Worm (Caenorhabditis elegans) whole organism, L4 larva: Measurements from ENCODE around the gene ipla-2.
A peak's percentile ranks its signal among the peaks of the same experiment; 100 is the strongest.

Source experiments
- D1046.2 ChIP-seq: fragments of 200-800 bp; sonication (Bioruptor generic); IDR thresholded peaks from 2 replicates; pipeline ENCODE4 v1.3.6; 2022; ENCODE audit warnings: missing genetic modification characterization, missing compliant biosample characterization
- F37D6.2 ChIP-seq: sonication (generic microtip); optimal IDR thresholded peaks from 2 replicates; lab custom pipeline; 2016; ENCODE audit warnings: mild to moderate bottlenecking, missing genetic modification characterization, missing compliant biosample characterization
- F44E2.7 ChIP-seq: fragments of 200-800 bp; sonication (Bioruptor generic); IDR thresholded peaks from 2 replicates; pipeline ENCODE4 v2.1.2; 2022; ENCODE audit warnings: missing genetic modification characterization, missing compliant biosample characterization
- R02D3.7 ChIP-seq: fragments of 150-350 bp; sonication (generic microtip); optimal IDR thresholded peaks from 3 replicates; lab custom pipeline; 2014; ENCODE audit warnings: missing biosample characterization, missing genetic modification characterization
- T26A8.4 ChIP-seq: fragments of 200-800 bp; sonication (Bioruptor generic); IDR thresholded peaks from 2 replicates; pipeline ENCODE4 v1.3.6; 2022; ENCODE audit warnings: missing genetic modification characterization, missing compliant biosample characterization
- Y105C5A.15 ChIP-seq: fragments of 200-800 bp; sonication (Bioruptor generic); IDR thresholded peaks from 2 replicates; pipeline ENCODE4 v1.3.6; 2022; ENCODE audit warnings: missing genetic modification characterization, missing compliant biosample characterization
- Y48G9A.11 ChIP-seq: fragments of 200-800 bp; sonication (Bioruptor generic); IDR thresholded peaks from 2 replicates; pipeline ENCODE4 v1.3.6; 2022; ENCODE audit warnings: missing genetic modification reagents, missing genetic modification characterization, missing compliant biosample characterization
- Y75B8A.6 ChIP-seq: fragments of 200-800 bp; sonication (Bioruptor generic); IDR thresholded peaks from 2 replicates; pipeline ENCODE4 v1.3.6; 2022; ENCODE audit warnings: missing genetic modification reagents, missing genetic modification characterization, missing compliant biosample characterization
- aly-2 ChIP-seq: sonication (generic microtip); optimal IDR thresholded peaks from 2 replicates; lab custom pipeline; 2018; ENCODE audit warnings: missing biosample characterization, missing genetic modification characterization
- arid-1 ChIP-seq: fragments of 200-800 bp; sonication (Bioruptor generic); conservative IDR thresholded peaks from 2 replicates; pipeline ENCODE4 v1.3.6; 2022; ENCODE audit warnings: missing genetic modification reagents, missing genetic modification characterization, missing compliant biosample characterization
- ceh-28 ChIP-seq: fragments of 150-350 bp; optimal IDR thresholded peaks from 2 replicates; lab custom pipeline; 2014; ENCODE audit warnings: missing biosample characterization, missing genetic modification reagents, missing genetic modification characterization
- ceh-32 ChIP-seq: sonication (generic microtip); optimal IDR thresholded peaks from 2 replicates; lab custom pipeline; 2016; ENCODE audit warnings: mild to moderate bottlenecking, missing genetic modification characterization, missing compliant biosample characterization; ENCODE audit not compliant: poor library complexity
- ceh-44 ChIP-seq: fragments of 200-800 bp; sonication (Bioruptor generic); IDR thresholded peaks from 2 replicates; pipeline ENCODE4 v1.3.6; 2022; ENCODE audit warnings: missing genetic modification reagents, missing genetic modification characterization, missing compliant biosample characterization
- ceh-62 ChIP-seq: sonication (generic microtip); optimal IDR thresholded peaks from 2 replicates; lab custom pipeline; 2017; ENCODE audit warnings: missing biosample characterization, missing genetic modification characterization
- ces-1 ChIP-seq: fragments of 150-350 bp; sonication (generic microtip); optimal IDR thresholded peaks from 4 replicates; lab custom pipeline; 2014; ENCODE audit warnings: missing biosample characterization, missing genetic modification reagents, missing genetic modification characterization
- cey-2 ChIP-seq: sonication (generic microtip); optimal IDR thresholded peaks from 3 replicates; lab custom pipeline; 2017; ENCODE audit warnings: missing genetic modification characterization, mild to moderate bottlenecking, missing compliant biosample characterization, antibody characterized with exemption, borderline replicate concordance; ENCODE audit not compliant: insufficient read depth
- ctbp-1 ChIP-seq: fragments of 200-800 bp; sonication (Bioruptor generic); IDR thresholded peaks from 2 replicates; pipeline ENCODE4 v1.3.6; 2022; ENCODE audit warnings: missing genetic modification reagents, missing genetic modification characterization, missing compliant biosample characterization
- daf-16 ChIP-seq, 3 experiments: sonication (generic microtip); optimal IDR thresholded peaks; 2 replicates each; lab custom pipeline; 2016 to 2017; ENCODE audit warnings: missing genetic modification characterization in 3 of 3, missing genetic modification reagents in 3 of 3, mild to moderate bottlenecking in 2 of 3, missing compliant biosample characterization in 2 of 3, missing biosample characterization in 1 of 3, moderate library complexity in 1 of 3
- daf-8 ChIP-seq: fragments of 200-800 bp; sonication (Bioruptor generic); IDR thresholded peaks from 2 replicates; pipeline ENCODE4 v1.3.6; 2022; ENCODE audit warnings: missing genetic modification characterization, missing compliant biosample characterization
- dmd-8 ChIP-seq: fragments of 200-800 bp; sonication (Bioruptor generic); IDR thresholded peaks from 2 replicates; pipeline ENCODE4 v1.3.6; 2022; ENCODE audit warnings: missing genetic modification characterization, missing compliant biosample characterization
- dve-1 ChIP-seq: sonication (generic microtip); optimal IDR thresholded peaks from 2 replicates; lab custom pipeline; 2017; ENCODE audit warnings: antibody characterized with exemption, mild to moderate bottlenecking, missing genetic modification characterization, missing compliant biosample characterization; ENCODE audit not compliant: insufficient read depth
- egl-27 ChIP-seq: sonication (generic microtip); optimal IDR thresholded peaks from 3 replicates; lab custom pipeline; 2017; ENCODE audit warnings: missing biosample characterization, missing genetic modification reagents, missing genetic modification characterization
- egl-43 ChIP-seq: fragments of 200-800 bp; sonication (Bioruptor generic); IDR thresholded peaks from 2 replicates; pipeline ENCODE4 v1.3.6; 2022; ENCODE audit warnings: missing genetic modification reagents, missing genetic modification characterization, missing compliant biosample characterization
- fkh-10 ChIP-seq: fragments of 150-350 bp; optimal IDR thresholded peaks from 2 replicates; lab custom pipeline; 2014; ENCODE audit warnings: missing biosample characterization, missing genetic modification reagents, missing genetic modification characterization
- fos-1 ChIP-seq: fragments of 150-350 bp; optimal IDR thresholded peaks from 2 replicates; lab custom pipeline; 2014; ENCODE audit warnings: missing biosample characterization, missing genetic modification characterization
- gei-8 ChIP-seq: fragments of 200-800 bp; sonication (Bioruptor generic); optimal IDR thresholded peaks from 2 replicates; lab custom pipeline; 2018; ENCODE audit warnings: mild to moderate bottlenecking, missing genetic modification characterization, missing compliant biosample characterization
- hlh-11 ChIP-seq: fragments of 200-800 bp; sonication (Bioruptor generic); optimal IDR thresholded peaks from 2 replicates; lab custom pipeline; 2018; ENCODE audit warnings: mild to moderate bottlenecking, missing genetic modification characterization, missing compliant biosample characterization
- hlh-30 ChIP-seq: sonication (generic microtip); optimal IDR thresholded peaks from 2 replicates; lab custom pipeline; 2017; ENCODE audit warnings: antibody characterized with exemption, mild to moderate bottlenecking, missing genetic modification characterization, missing compliant biosample characterization; ENCODE audit not compliant: insufficient read depth
- lim-7 ChIP-seq: fragments of 200-800 bp; sonication (Bioruptor generic); IDR thresholded peaks from 2 replicates; pipeline ENCODE4 v1.3.6; 2022; ENCODE audit warnings: missing genetic modification characterization, missing compliant biosample characterization
- lin-1 ChIP-seq: fragments of 200-800 bp; sonication (Bioruptor generic); IDR thresholded peaks from 2 replicates; pipeline ENCODE4 v1.3.6; 2022; ENCODE audit warnings: missing genetic modification reagents, missing genetic modification characterization, missing compliant biosample characterization
- lin-13 ChIP-seq: fragments of 150-350 bp; optimal IDR thresholded peaks from 2 replicates; lab custom pipeline; 2014; ENCODE audit warnings: missing biosample characterization, missing genetic modification reagents, missing genetic modification characterization
- lin-29 ChIP-seq: fragments of 200-800 bp; sonication (Bioruptor generic); IDR thresholded peaks from 2 replicates; pipeline ENCODE4 v1.3.6; 2022; ENCODE audit warnings: missing genetic modification reagents, missing genetic modification characterization, missing compliant biosample characterization
- lin-39 ChIP-seq: fragments of 150-350 bp; optimal IDR thresholded peaks from 2 replicates; lab custom pipeline; 2014; ENCODE audit warnings: missing biosample characterization, missing genetic modification reagents, missing genetic modification characterization
- madf-5 ChIP-seq, 2 experiments: fragments of 200-800 bp; sonication (Bioruptor generic); IDR thresholded peaks; 2 replicates each; pipeline ENCODE4 v1.3.6; 2022; ENCODE audit warnings: missing compliant biosample characterization in 2 of 2, missing genetic modification characterization in 2 of 2
- madf-9 ChIP-seq: fragments of 200-800 bp; sonication (Bioruptor generic); conservative IDR thresholded peaks from 2 replicates; pipeline ENCODE4 v1.3.6; 2022; ENCODE audit warnings: missing genetic modification reagents, missing genetic modification characterization, missing compliant biosample characterization
- mdt-29 ChIP-seq: fragments of 200-800 bp; sonication (Bioruptor generic); IDR thresholded peaks from 2 replicates; pipeline ENCODE4 v1.3.6; 2022; ENCODE audit warnings: missing genetic modification reagents, missing genetic modification characterization, missing compliant biosample characterization
- mxl-2 ChIP-seq: fragments of 200-800 bp; sonication (Bioruptor generic); conservative IDR thresholded peaks from 2 replicates; pipeline ENCODE4 v1.3.6; 2022; ENCODE audit warnings: missing genetic modification reagents, missing genetic modification characterization, missing compliant biosample characterization
- nhr-102 ChIP-seq: sonication (generic microtip); optimal IDR thresholded peaks from 2 replicates; lab custom pipeline; 2016; ENCODE audit warnings: mild to moderate bottlenecking, missing genetic modification characterization, moderate library complexity, missing compliant biosample characterization
- nhr-11 ChIP-seq: fragments of 150-350 bp; optimal IDR thresholded peaks from 2 replicates; lab custom pipeline; 2014; ENCODE audit warnings: missing biosample characterization, missing genetic modification characterization
- nhr-237 ChIP-seq: sonication (generic microtip); optimal IDR thresholded peaks from 2 replicates; lab custom pipeline; 2017; ENCODE audit warnings: missing biosample characterization, missing genetic modification characterization
- rbr-2 ChIP-seq: sonication (generic microtip); optimal IDR thresholded peaks from 2 replicates; lab custom pipeline; 2016; ENCODE audit warnings: missing genotype, missing genetic modification characterization, missing compliant biosample characterization
- set-16 ChIP-seq: fragments of 200-800 bp; sonication (Bioruptor generic); IDR thresholded peaks from 2 replicates; pipeline ENCODE4 v1.3.6; 2022; ENCODE audit warnings: missing genetic modification reagents, missing genetic modification characterization, missing compliant biosample characterization
- skn-1 ChIP-seq: fragments of 150-350 bp; optimal IDR thresholded peaks from 2 replicates; lab custom pipeline; 2014; ENCODE audit warnings: missing biosample characterization, missing genetic modification characterization
- snpc-1.2 ChIP-seq: fragments of 200-800 bp; sonication (Bioruptor generic); IDR thresholded peaks from 2 replicates; pipeline ENCODE4 v1.3.6; 2022; ENCODE audit warnings: missing genetic modification reagents, missing genetic modification characterization, missing compliant biosample characterization
- tag-97 ChIP-seq: fragments of 200-800 bp; sonication (Bioruptor generic); IDR thresholded peaks from 2 replicates; pipeline ENCODE4 v1.3.6; 2022; ENCODE audit warnings: missing genetic modification characterization, missing compliant biosample characterization
- tra-1 ChIP-seq: fragments of 200-800 bp; sonication (Bioruptor generic); IDR thresholded peaks from 2 replicates; pipeline ENCODE4 v1.3.6; 2022; ENCODE audit warnings: missing genetic modification reagents, missing genetic modification characterization, missing compliant biosample characterization
- unc-130 ChIP-seq: sonication (generic microtip); optimal IDR thresholded peaks from 2 replicates; lab custom pipeline; 2016; ENCODE audit warnings: missing genetic modification reagents, missing genetic modification characterization, missing compliant biosample characterization
- unc-39 ChIP-seq: sonication (generic microtip); optimal IDR thresholded peaks from 2 replicates; lab custom pipeline; 2017; ENCODE audit warnings: missing biosample characterization, missing genetic modification characterization
- zfp-2 ChIP-seq: sonication (generic microtip); optimal IDR thresholded peaks from 2 replicates; lab custom pipeline; 2016; ENCODE audit warnings: mild to moderate bottlenecking, missing genetic modification characterization, missing compliant biosample characterization
- ztf-11 ChIP-seq: fragments of 150-350 bp; optimal IDR thresholded peaks from 2 replicates; lab custom pipeline; 2014; ENCODE audit warnings: missing biosample characterization, missing genetic modification characterization
- ztf-7 ChIP-seq: fragments of 150-350 bp; optimal IDR thresholded peaks from 2 replicates; lab custom pipeline; 2014; ENCODE audit warnings: missing biosample characterization, missing genetic modification characterization

The ipla-2 gene

DNA sequence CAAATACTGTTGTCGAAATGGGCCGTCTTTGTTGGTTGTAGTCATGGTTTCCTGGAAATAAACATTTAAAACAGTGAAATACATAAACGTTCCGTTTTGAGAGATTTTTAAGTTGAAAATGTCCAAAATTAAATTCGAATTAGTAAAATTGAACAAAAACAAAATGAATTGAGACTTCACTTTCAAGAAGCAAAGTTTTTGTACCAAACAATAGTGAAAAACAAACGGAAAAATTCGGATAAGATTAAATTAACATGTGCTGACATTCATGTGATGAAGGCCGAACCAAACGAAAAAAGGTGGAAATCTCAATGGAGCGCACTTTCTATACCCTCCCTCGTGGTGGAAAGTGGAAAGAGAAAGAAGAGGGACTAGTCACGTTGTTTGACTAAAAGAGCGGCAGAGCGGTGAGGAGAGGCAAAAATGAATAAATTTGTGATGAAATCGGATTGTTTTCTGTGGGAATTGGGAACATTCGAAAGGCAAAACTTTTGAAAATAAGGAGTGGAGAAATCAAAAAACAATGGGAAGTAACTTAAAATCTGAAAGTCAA is at the start of gene ipla-2:
TSS of gene ipla-2 (minus strand) at position 51 of the 553 bp plus-strand sequence.
- TF ChIP-seq D1046.2 (GFP tag; lab: Robert Waterston, UW): no peak
- TF ChIP-seq madf-9 (GFP tag; lab: Robert Waterston, UW): 0 out of 2 replicates have a peak, but pooled peaks have one; percentile 38
- peak; percentile 82 for TF ChIP-seq hlh-11
- TF ChIP-seq daf-16 (GFP tag; optimal IDR thresholded peaks at IDR 0.05; lab: Kevin White, UChicago): no peak
- TF ChIP-seq daf-16 (tag; optimal IDR thresholded peaks at IDR 0.05; lab: Kevin White, UChicago): peak; percentile 34
- no peak for TF ChIP-seq unc-130
- no peak for TF ChIP-seq madf-5 (GFP tag; IDR thresholded peaks at IDR 0.05; lab: Robert Waterston, UW)
- no peak for TF ChIP-seq nhr-102 (tag; lab: Kevin White, UChicago)
- no peak for TF ChIP-seq lin-39 (tag; lab: Kevin White, UChicago)
- peak; percentile 83 for TF ChIP-seq nhr-11 (tag; lab: Kevin White, UChicago)
- TF ChIP-seq R02D3.7: no peak
- no peak for TF ChIP-seq fos-1 (tag; lab: Kevin White, UChicago)
- peak; percentile 72 for TF ChIP-seq dve-1
- no peak for TF ChIP-seq ceh-32
- no peak for TF ChIP-seq arid-1 (GFP tag; lab: Robert Waterston, UW)
- TF ChIP-seq set-16: no peak
- no peak for TF ChIP-seq lin-1 (GFP tag; lab: Robert Waterston, UW)
- peak; percentile 23 for TF ChIP-seq F37D6.2 (tag; lab: Kevin White, UChicago)
- no peak for TF ChIP-seq ceh-62 (tag; lab: Kevin White, UChicago)
- TF ChIP-seq ztf-11 (tag; lab: Kevin White, UChicago): no peak
- no peak for TF ChIP-seq lin-13
- no peak; the same call in 1 of the 2 replicates for TF ChIP-seq tra-1
- no peak for TF ChIP-seq daf-8
- no peak for TF ChIP-seq ceh-28 (tag; lab: Kevin White, UChicago)
- no peak for TF ChIP-seq unc-39
- TF ChIP-seq egl-27: no peak
- TF ChIP-seq zfp-2: no peak
- TF ChIP-seq T26A8.4 (GFP tag; lab: Robert Waterston, UW): no peak
- peak; percentile 48 for TF ChIP-seq rbr-2
- TF ChIP-seq gei-8 (GFP tag; lab: Kevin White, UChicago): no peak
- TF ChIP-seq ztf-7 (tag; lab: Kevin White, UChicago): peak; percentile 32
- no peak for TF ChIP-seq F44E2.7 (GFP tag; lab: Robert Waterston, UW)
- no peak for TF ChIP-seq nhr-237 (tag; lab: Kevin White, UChicago)
- TF ChIP-seq hlh-30: peak; percentile 100
- TF ChIP-seq mxl-2: no peak
- TF ChIP-seq tag-97 (GFP tag; lab: Robert Waterston, UW): no peak
- TF ChIP-seq ctbp-1 (GFP tag; lab: Robert Waterston, UW): peak; percentile 27; the same call in 1 of the 2 replicates
- TF ChIP-seq dmd-8 (GFP tag; lab: Robert Waterston, UW): no peak
- TF ChIP-seq cey-2 (tag; lab: Kevin White, UChicago): no peak
- no peak for TF ChIP-seq lim-7
- no peak for TF ChIP-seq Y105C5A.15
- no peak for TF ChIP-seq ceh-44 (GFP tag; lab: Robert Waterston, UW)
- TF ChIP-seq Y75B8A.6 (GFP tag; lab: Robert Waterston, UW): no peak
- TF ChIP-seq snpc-1.2 (GFP tag; lab: Robert Waterston, UW): no peak
- TF ChIP-seq egl-43 (GFP tag; lab: Robert Waterston, UW): no peak
- peak; percentile 43 for TF ChIP-seq ces-1 (GFP tag; lab: Kevin White, UChicago)
- no peak for TF ChIP-seq skn-1 (tag; lab: Kevin White, UChicago)
- no peak for TF ChIP-seq Y48G9A.11 (GFP tag; lab: Robert Waterston, UW)
- TF ChIP-seq lin-29: no peak
- no peak for TF ChIP-seq mdt-29
- TF ChIP-seq aly-2 (tag; lab: Kevin White, UChicago): no peak
- peak; percentile 85 for TF ChIP-seq fkh-10
